Fruit fly (Drosophila melanogaster) whole organism, pupa: ENCODE data around the gene CG14416.

Experiments used
- CG10348 ChIP-seq: fragments of 200-800 bp; sonication (Bioruptor generic); IDR thresholded peaks from 2 replicates; pipeline ENCODE4 v1.3.6; 2022; ENCODE audit warnings: missing biosample characterization, missing genetic modification characterization
- CG14655 ChIP-seq: fragments of 200-800 bp; sonication (Bioruptor generic); optimal IDR thresholded peaks from 3 replicates; lab custom pipeline; 2017; ENCODE audit warnings: mild to moderate bottlenecking, missing biosample characterization, missing genetic modification reagents, missing genetic modification characterization
- CG32121 ChIP-seq: fragments of 200-800 bp; sonication (Bioruptor generic); IDR thresholded peaks from 2 replicates; pipeline ENCODE4 v1.3.6; 2022; ENCODE audit warnings: missing biosample characterization, missing genetic modification characterization
- CG34367 ChIP-seq: fragments of 200-800 bp; sonication (Bioruptor generic); optimal IDR thresholded peaks from 2 replicates; lab custom pipeline; 2018; ENCODE audit warnings: missing biosample characterization, mild to moderate bottlenecking, missing genetic modification characterization
- EcR ChIP-seq: fragments of 200-800 bp; sonication (Bioruptor generic); optimal IDR thresholded peaks from 3 replicates; lab custom pipeline; 2019; ENCODE audit warnings: missing biosample characterization, missing genetic modification characterization, mild to moderate bottlenecking, moderate library complexity, missing genetic modification reagents

- no peak for TF ChIP-seq CG34367 (tag; lab: Kevin White, UChicago)
- no peak for TF ChIP-seq EcR (GFP tag; lab: Kevin White, UChicago)
- TF ChIP-seq CG14655 = no peak
- no peak for TF ChIP-seq CG10348
- TF ChIP-seq CG32121 (GFP tag; lab: Robert Waterston, UW) = no peak
Measured at dm6 chrX:2882516-2882915, 9.9 kb upstream of the CG14416 start.
